Fruit fly (Drosophila melanogaster) whole organism, embryonic: ENCODE results near the gene CG9150.
A peak's percentile ranks its signal among the peaks of the same experiment; 100 is the strongest.

ENCODE experiments used
- Awh ChIP-seq: fragments of 200-800 bp; sonication (Bioruptor generic); IDR thresholded peaks from 2 replicates; pipeline ENCODE4, ENCODE4 v1.3.6; 2022; ENCODE audit warnings: missing biosample characterization, missing genetic modification characterization
- Blimp-1 ChIP-seq: fragments of 200-800 bp; sonication (Bioruptor generic); optimal IDR thresholded peaks from 3 replicates; lab custom pipeline; 2018; ENCODE audit warnings: missing biosample characterization, missing genetic modification characterization, mild to moderate bottlenecking, moderate library complexity, missing genetic modification reagents
- CG11398 ChIP-seq: fragments of 200-800 bp; sonication (Bioruptor generic); optimal IDR thresholded peaks from 2 replicates; lab custom pipeline; 2016; ENCODE audit warnings: missing biosample characterization, missing genetic modification characterization
- CG12299 ChIP-seq: fragments of 200-800 bp; sonication (Bioruptor generic); optimal IDR thresholded peaks from 2 replicates; lab custom pipeline; 2018; ENCODE audit warnings: missing biosample characterization, mild to moderate bottlenecking, missing genetic modification characterization
- CG12744 ChIP-seq: fragments of 200-800 bp; sonication (Bioruptor generic); optimal IDR thresholded peaks from 2 replicates; lab custom pipeline; 2016; ENCODE audit warnings: missing biosample characterization, missing genetic modification characterization
- CG13624 ChIP-seq: fragments of 200-800 bp; sonication (Bioruptor generic); optimal IDR thresholded peaks from 2 replicates; lab custom pipeline; 2016; ENCODE audit warnings: missing biosample characterization, missing genetic modification characterization
- CG14014 ChIP-seq: fragments of 200-800 bp; sonication (Bioruptor generic); IDR thresholded peaks from 2 replicates; pipeline ENCODE4 v1.3.6; 2022; ENCODE audit warnings: missing biosample characterization, missing genetic modification characterization
- CG16779 ChIP-seq: fragments of 200-800 bp; sonication (Bioruptor generic); IDR thresholded peaks from 2 replicates; pipeline ENCODE4 v1.3.6; 2022; ENCODE audit warnings: missing biosample characterization, missing genetic modification characterization
- CG17328 ChIP-seq: fragments of 200-800 bp; sonication (Bioruptor generic); IDR thresholded peaks from 2 replicates; pipeline ENCODE4 v1.3.6; 2022; ENCODE audit warnings: missing biosample characterization, missing genetic modification characterization
- CG1792 ChIP-seq: fragments of 200-800 bp; sonication (Bioruptor generic); optimal IDR thresholded peaks from 2 replicates; lab custom pipeline; 2016; ENCODE audit warnings: missing biosample characterization, missing genetic modification characterization
- CG33213 ChIP-seq: fragments of 200-800 bp; sonication (Bioruptor generic); optimal IDR thresholded peaks from 3 replicates; lab custom pipeline; 2016; ENCODE audit warnings: missing biosample characterization, missing genetic modification characterization
- CG3407 ChIP-seq: fragments of 200-800 bp; sonication (Bioruptor generic); optimal IDR thresholded peaks from 2 replicates; lab custom pipeline; 2018; ENCODE audit warnings: missing biosample characterization, mild to moderate bottlenecking, missing genetic modification characterization
- CG7271 ChIP-seq: fragments of 200-800 bp; sonication (Bioruptor generic); optimal IDR thresholded peaks from 2 replicates; lab custom pipeline; 2018; ENCODE audit warnings: missing biosample characterization, mild to moderate bottlenecking, missing genetic modification characterization, moderate library complexity
- CG7556 ChIP-seq: fragments of 200-800 bp; sonication (Bioruptor generic); optimal IDR thresholded peaks from 2 replicates; lab custom pipeline; 2017; ENCODE audit warnings: missing biosample characterization, mild to moderate bottlenecking, missing genetic modification characterization
- CG8478 ChIP-seq: fragments of >200 bp; optimal IDR thresholded peaks from 2 replicates; lab custom pipeline; 2018
- Dref ChIP-seq: fragments of 200-800 bp; sonication (Bioruptor generic); IDR thresholded peaks from 2 replicates; pipeline ENCODE4 v1.3.6; 2022; ENCODE audit warnings: missing biosample characterization, missing genetic modification characterization
- HLH3B ChIP-seq: fragments of 200-800 bp; sonication (Bioruptor generic); IDR thresholded peaks from 2 replicates; pipeline ENCODE4 v1.3.6; 2022; ENCODE audit warnings: missing biosample characterization, missing genetic modification characterization
- HLH54F ChIP-seq: fragments of 200-800 bp; sonication (Bioruptor generic); optimal IDR thresholded peaks from 3 replicates; lab custom pipeline; 2016; ENCODE audit warnings: missing biosample characterization, missing genetic modification characterization
- Hr78 ChIP-seq, 2 experiments: fragments of 200-800 bp in 1 of 2; fragments of >200 bp in 1 of 2; sonication (Bioruptor generic) in 1 of 2; optimal IDR thresholded peaks; 2 replicates each; lab custom pipeline; 2017 to 2019; ENCODE audit warnings: missing biosample characterization in 2 of 2, missing genetic modification characterization in 2 of 2, mild to moderate bottlenecking in 1 of 2, moderate library complexity in 1 of 2
- MESR4 ChIP-seq: fragments of 200-800 bp; sonication (Bioruptor generic); optimal IDR thresholded peaks from 2 replicates; lab custom pipeline; 2018; ENCODE audit warnings: missing biosample characterization, mild to moderate bottlenecking, missing genetic modification characterization, moderate library complexity
- Opbp ChIP-seq: fragments of 200-800 bp; sonication (Bioruptor generic); IDR thresholded peaks from 3 replicates; pipeline ENCODE4 v1.3.6; 2022; ENCODE audit warnings: missing biosample characterization, missing genetic modification characterization; ENCODE audit not compliant: partially characterized antibody
- Sry-δ ChIP-seq: fragments of 200-800 bp; sonication (Bioruptor generic); optimal IDR thresholded peaks from 2 replicates; lab custom pipeline; 2016; ENCODE audit warnings: missing biosample characterization, missing genetic modification characterization
- ab ChIP-seq: fragments of 200-800 bp; sonication (Bioruptor generic); optimal IDR thresholded peaks from 2 replicates; lab custom pipeline; 2016; ENCODE audit warnings: missing biosample characterization, missing genetic modification characterization
- abd-A ChIP-seq: fragments of 200-800 bp; sonication (Bioruptor generic); optimal IDR thresholded peaks from 3 replicates; lab custom pipeline; 2019; ENCODE audit warnings: missing biosample characterization, mild to moderate bottlenecking, missing genetic modification characterization, moderate library complexity
- ac ChIP-seq: fragments of 200-800 bp; sonication (Bioruptor generic); optimal IDR thresholded peaks from 3 replicates; lab custom pipeline; 2017; ENCODE audit warnings: missing biosample characterization, mild to moderate bottlenecking, missing genetic modification characterization
- amos ChIP-seq: fragments of 200-800 bp; sonication (Bioruptor generic); IDR thresholded peaks from 2 replicates; pipeline ENCODE4 v1.3.6; 2022; ENCODE audit warnings: missing biosample characterization, missing genetic modification characterization; ENCODE audit not compliant: partially characterized antibody
- ash1 ChIP-seq: fragments of 200-800 bp; sonication (Bioruptor generic); optimal IDR thresholded peaks from 2 replicates; lab custom pipeline; 2018; ENCODE audit warnings: missing biosample characterization, mild to moderate bottlenecking, missing genetic modification characterization
- en ChIP-seq: fragments of 200-800 bp; sonication (Bioruptor generic); optimal IDR thresholded peaks from 2 replicates; lab custom pipeline; 2016; ENCODE audit warnings: missing biosample characterization, missing genetic modification characterization
- exex ChIP-seq: fragments of 200-800 bp; sonication (Bioruptor generic); optimal IDR thresholded peaks from 4 replicates; lab custom pipeline; 2018; ENCODE audit warnings: missing biosample characterization, mild to moderate bottlenecking, missing genetic modification characterization, moderate library complexity
- fru ChIP-seq: fragments of >200 bp; optimal IDR thresholded peaks from 2 replicates; lab custom pipeline; 2017
- gce ChIP-seq: fragments of 200-800 bp; sonication (Bioruptor generic); IDR thresholded peaks from 3 replicates; pipeline ENCODE4 v1.3.6; 2022; ENCODE audit warnings: missing biosample characterization, missing genetic modification characterization
- gcm2 ChIP-seq: fragments of 200-800 bp; sonication (Bioruptor generic); optimal IDR thresholded peaks from 2 replicates; lab custom pipeline; 2016; ENCODE audit warnings: missing biosample characterization, missing genetic modification characterization
- grau ChIP-seq: fragments of 200-800 bp; optimal IDR thresholded peaks from 3 replicates; lab custom pipeline; 2019; ENCODE audit warnings: missing biosample characterization, mild to moderate bottlenecking, missing genetic modification characterization, moderate library complexity
- h ChIP-seq: fragments of >200 bp; optimal IDR thresholded peaks from 2 replicates; lab custom pipeline; 2017
- hkb ChIP-seq, 2 experiments: fragments of 200-800 bp in 1 of 2; fragments of >200 bp in 1 of 2; sonication (Bioruptor generic) in 1 of 2; IDR thresholded peaks in 1 of 2; optimal IDR thresholded peaks in 1 of 2; 2 replicates each; pipeline versions ENCODE4 v1.3.6 to Lab custom; 2017 to 2022; ENCODE audit warnings: missing biosample characterization in 1 of 2, missing genetic modification characterization in 1 of 2
- inv ChIP-seq: fragments of 200-800 bp; sonication (Bioruptor generic); IDR thresholded peaks from 2 replicates; pipeline ENCODE4 v1.3.6; 2022; ENCODE audit warnings: missing biosample characterization, missing genetic modification characterization; ENCODE audit not compliant: partially characterized antibody
- klu ChIP-seq: fragments of 200-800 bp; sonication (Bioruptor generic); IDR thresholded peaks from 2 replicates; pipeline ENCODE4 v1.3.6; 2022; ENCODE audit warnings: missing biosample characterization, missing genetic modification characterization
- knrl ChIP-seq: fragments of 200-800 bp; sonication (Bioruptor generic); IDR thresholded peaks from 3 replicates; pipeline ENCODE4 v1.3.6; 2022; ENCODE audit warnings: missing biosample characterization, missing genetic modification characterization; ENCODE audit not compliant: partially characterized antibody
- luna ChIP-seq: fragments of 200-800 bp; sonication (Bioruptor generic); optimal IDR thresholded peaks from 2 replicates; lab custom pipeline; 2016; ENCODE audit warnings: missing biosample characterization, missing genetic modification characterization
- mirr ChIP-seq: fragments of 200-800 bp; sonication (Bioruptor generic); optimal IDR thresholded peaks from 3 replicates; lab custom pipeline; 2018; ENCODE audit warnings: missing biosample characterization, mild to moderate bottlenecking, missing genetic modification characterization
- onecut ChIP-seq: fragments of 200-800 bp; sonication (Bioruptor generic); IDR thresholded peaks from 2 replicates; pipeline ENCODE4 v1.3.6; 2022; ENCODE audit warnings: missing biosample characterization, missing genetic modification characterization
- pfk ChIP-seq: fragments of 200-800 bp; sonication (Bioruptor generic); optimal IDR thresholded peaks from 2 replicates; lab custom pipeline; 2018; ENCODE audit warnings: missing biosample characterization, mild to moderate bottlenecking, missing genetic modification characterization, moderate library complexity
- psq ChIP-seq: fragments of 200-800 bp; sonication (Bioruptor generic); optimal IDR thresholded peaks from 2 replicates; lab custom pipeline; 2017; ENCODE audit warnings: missing biosample characterization, missing genetic modification characterization
- rib ChIP-seq: fragments of 200-800 bp; sonication (Bioruptor generic); IDR thresholded peaks from 2 replicates; pipeline ENCODE4 v1.3.6; 2022; ENCODE audit warnings: missing biosample characterization, missing genetic modification characterization
- run ChIP-seq: fragments of 200-800 bp; sonication (Bioruptor generic); optimal IDR thresholded peaks from 3 replicates; lab custom pipeline; 2018; ENCODE audit warnings: missing biosample characterization, mild to moderate bottlenecking, missing genetic modification characterization
- shn ChIP-seq: fragments of 200-800 bp; sonication (Bioruptor generic); optimal IDR thresholded peaks from 3 replicates; lab custom pipeline; 2016; ENCODE audit warnings: missing biosample characterization, missing genetic modification characterization
- slbo ChIP-seq: fragments of 200-800 bp; sonication (Bioruptor generic); IDR thresholded peaks from 2 replicates; pipeline ENCODE4 v1.3.6; 2022; ENCODE audit warnings: missing biosample characterization, missing genetic modification characterization
- sna ChIP-seq: fragments of 200-800 bp; sonication (Bioruptor generic); IDR thresholded peaks from 2 replicates; pipeline ENCODE4 v1.3.6; 2022; ENCODE audit warnings: missing biosample characterization, missing genetic modification characterization; ENCODE audit not compliant: partially characterized antibody
- so ChIP-seq: fragments of 200-800 bp; sonication (Bioruptor generic); IDR thresholded peaks from 3 replicates; pipeline ENCODE4 v1.3.6; 2022; ENCODE audit warnings: missing biosample characterization, missing genetic modification characterization
- stwl ChIP-seq: fragments of 200-800 bp; sonication (Bioruptor generic); optimal IDR thresholded peaks from 3 replicates; lab custom pipeline; 2018; ENCODE audit warnings: missing biosample characterization, mild to moderate bottlenecking, missing genetic modification characterization, moderate library complexity
- tx ChIP-seq: fragments of 200-800 bp; sonication (Bioruptor generic); optimal IDR thresholded peaks from 2 replicates; lab custom pipeline; 2016; ENCODE audit warnings: missing biosample characterization, missing genetic modification characterization
- wek ChIP-seq: fragments of 200-800 bp; sonication (Bioruptor generic); optimal IDR thresholded peaks from 3 replicates; lab custom pipeline; 2018; ENCODE audit warnings: missing biosample characterization, mild to moderate bottlenecking, missing genetic modification characterization, moderate library complexity

Gene CG9150

dm6 chr2L:6037830-6038229, 30.6 kb downstream of the CG9150 start, which contains the start of the genes CG9117 and CG31643 (continued):
- TF ChIP-seq CG3407 (GFP tag; lab: Kevin White, UChicago) (no peak), slbo (GFP tag; lab: Robert Waterston, UW) (no peak; the same call in 1 of the 2 replicates), knrl (GFP tag; lab: Robert Waterston, UW) (no peak), ash1 (GFP tag; lab: Kevin White, UChicago) (no peak), inv (GFP tag; lab: Robert Waterston, UW) (no peak), onecut (GFP tag; lab: Robert Waterston, UW) (no peak), tx (GFP tag; lab: Kevin White, UChicago) (peak; percentile 58), exex (tag; lab: Kevin White, UChicago) (peak; percentile 60), en (GFP tag; lab: Kevin White, UChicago) (no peak), mirr (peak; percentile 48), run (tag; lab: Kevin White, UChicago) (no peak), rib (GFP tag; lab: Robert Waterston, UW) (no peak), CG8478 (lab: Kevin White, UChicago) (no peak), klu (no peak), ac (GFP tag; lab: Kevin White, UChicago) (no peak), CG7271 (tag; lab: Kevin White, UChicago) (peak; percentile 35), hkb (optimal IDR thresholded peaks at IDR 0.05; lab: Kevin White, UChicago) (no peak), hkb (GFP tag; IDR thresholded peaks at IDR 0.05; lab: Robert Waterston, UW) (peak; percentile 45; the same call in 1 of the 2 replicates), h (lab: Kevin White, UChicago) (no peak), HLH54F (GFP tag; lab: Kevin White, UChicago) (peak; percentile 47), ab (GFP tag; lab: Kevin White, UChicago) (no peak), wek (GFP tag; lab: Kevin White, UChicago) (no peak), MESR4 (no peak), amos (GFP tag; lab: Robert Waterston, UW) (no peak), fru (lab: Kevin White, UChicago) (no peak), CG17328 (peak; percentile 31; the same call in 1 of the 2 replicates), abd-A (tag; lab: Kevin White, UChicago) (no peak), so (GFP tag; lab: Robert Waterston, UW) (no peak), psq (GFP tag; lab: Kevin White, UChicago) (no peak), Hr78 (GFP tag; optimal IDR thresholded peaks at IDR 0.05; lab: Kevin White, UChicago) (no peak), gcm2 (no peak), CG13624 (GFP tag; lab: Kevin White, UChicago) (peak; percentile 76), CG12744 (GFP tag; lab: Kevin White, UChicago) (peak; percentile 53), pfk (GFP tag; lab: Kevin White, UChicago) (no peak), shn (GFP tag; lab: Kevin White, UChicago) (peak; percentile 58), luna (GFP tag; lab: Kevin White, UChicago) (no peak), gce (GFP tag; lab: Robert Waterston, UW) (no peak), CG12299 (tag; lab: Kevin White, UChicago) (peak; percentile 31), Opbp (GFP tag; lab: Robert Waterston, UW) (no peak), CG7556 (peak; percentile 26), Blimp-1 (GFP tag; lab: Kevin White, UChicago) (no peak), Awh (GFP tag; lab: Robert Waterston, UW) (0 out of 2 replicates have a peak, but pooled peaks have one; percentile 35), HLH3B (GFP tag; lab: Robert Waterston, UW) (no peak), grau (tag; lab: Kevin White, UChicago) (peak; percentile 56), Dref (GFP tag; lab: Robert Waterston, UW) (no peak), stwl (tag; lab: Kevin White, UChicago) (peak; percentile 54), sna (GFP tag; lab: Robert Waterston, UW) (no peak), CG11398 (no peak), CG14014 (GFP tag; lab: Robert Waterston, UW) (no peak), Sry-δ (GFP tag; lab: Kevin White, UChicago) (peak; percentile 26), CG33213 (GFP tag; lab: Kevin White, UChicago) (peak; percentile 47), CG16779 (GFP tag; lab: Robert Waterston, UW) (no peak), CG1792 (no peak)
